Fruit fly (Drosophila melanogaster): ENCODE data around the gene ppk22.

ppk22 gene

dm6 chr3R:24810844-24811625, 48.6 kb downstream of the ppk22 start:
- TF ChIP-seq CG17801 (GFP tag; optimal IDR thresholded peaks at IDR 0.05; ENCODE audit: partially characterized antibody): peak; percentile 73

DNA sequence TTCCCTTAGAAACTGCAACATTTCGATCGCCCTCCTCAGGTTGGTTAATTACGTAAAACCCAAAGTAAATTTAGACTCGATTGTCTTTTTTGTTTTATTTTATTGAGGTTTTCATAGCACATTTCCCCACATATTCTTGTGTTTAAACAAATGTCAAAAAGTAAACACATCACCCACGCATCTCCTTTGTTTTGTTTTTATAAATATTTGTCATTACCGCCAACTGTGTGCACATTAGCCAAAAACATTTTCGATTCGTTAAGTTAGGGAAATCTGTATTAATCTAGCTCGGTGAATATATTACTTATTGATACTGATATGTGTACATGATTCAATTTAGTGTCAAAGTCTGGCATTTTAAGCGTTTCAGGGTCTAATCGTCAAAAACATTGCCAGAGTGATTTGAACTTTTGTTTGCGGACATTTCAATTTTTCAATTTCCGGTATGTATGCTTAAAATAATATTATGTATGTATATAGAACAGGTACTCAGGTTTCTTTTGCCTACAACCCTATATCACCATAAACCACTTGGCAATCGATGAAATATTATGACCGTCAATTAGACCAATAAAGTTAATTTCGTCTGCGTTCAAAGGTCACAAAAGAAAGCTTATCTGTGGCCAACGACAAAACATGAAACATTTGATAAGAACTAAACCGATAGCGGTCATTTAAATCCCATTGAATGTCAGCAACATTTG, 49.9 kb downstream of the ppk22 start:
- no peak for TF ChIP-seq CG17801 (GFP tag; optimal IDR thresholded peaks at IDR 0.05; ENCODE audit: partially characterized antibody)

All from ovary, adult (tissue).